Worm (Caenorhabditis elegans) whole organism, L4/young adult: ENCODE measurements around the gene ZK154.4.

Experiments
- W03F9.2 ChIP-seq: fragments of 150-350 bp; optimal IDR thresholded peaks from 2 replicates; lab custom pipeline; 2014; ENCODE audit warnings: missing biosample characterization, missing genetic modification characterization
- dao-5 ChIP-seq: sonication (generic microtip); optimal IDR thresholded peaks from 2 replicates; lab custom pipeline; 2016; ENCODE audit warnings: missing genotype, missing genetic modification characterization, moderate library complexity, missing compliant biosample characterization
- him-1 ChIP-seq: sonication (generic microtip); optimal IDR thresholded peaks from 2 replicates; lab custom pipeline; 2016; ENCODE audit warnings: missing genotype, missing genetic modification reagents, missing genetic modification characterization, missing compliant biosample characterization

Gene ZK154.4

ce11 chrX:7743939-7744338 lies 38.3 kb downstream of the ZK154.4 start, which contains the start of gene ref-2:
TSS of gene ref-2 (plus strand) at chrX:7744239.
- TF ChIP-seq dao-5 (tag; lab: Kevin White, UChicago) = no peak
- no peak for TF ChIP-seq W03F9.2 (tag; lab: Kevin White, UChicago)
- no peak for TF ChIP-seq him-1 (tag; lab: Kevin White, UChicago)

DNA sequence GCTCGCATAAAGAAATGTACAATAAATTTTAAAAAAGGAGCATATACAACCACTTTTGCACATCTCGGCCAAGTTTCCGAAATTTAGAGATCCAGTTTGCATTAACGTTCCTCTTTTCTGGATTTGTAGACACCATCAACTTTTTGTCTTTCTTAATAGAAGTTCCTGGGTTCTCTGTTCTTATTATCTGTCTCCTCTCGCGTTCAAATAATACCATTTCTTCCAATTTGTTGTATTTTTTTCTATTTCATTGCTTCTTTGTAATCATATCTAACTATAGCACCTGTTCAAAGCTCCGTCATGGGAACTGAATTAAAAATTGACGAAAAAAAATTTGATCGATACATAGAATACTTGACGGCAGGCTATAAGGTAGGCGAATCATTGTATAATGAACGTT lies 42.9 kb downstream of the ZK154.4 start, which contains the start of gene K09F5.1:
K09F5.1 (plus strand) TSS at position 301 of the 400 bp plus-strand sequence.
- TF ChIP-seq him-1 (tag; lab: Kevin White, UChicago) (no peak), dao-5 (tag; lab: Kevin White, UChicago) (no peak), W03F9.2 (tag; lab: Kevin White, UChicago) (no peak)

ce11 chrX:7736171-7736570 lies 46.0 kb downstream of the ZK154.4 start, which contains the start of gene set-12:
TSS of gene set-12 (minus strand) at chrX:7736271.
- no peak for TF ChIP-seq dao-5 (tag; lab: Kevin White, UChicago)
- TF ChIP-seq W03F9.2 (tag; lab: Kevin White, UChicago) = no peak
- TF ChIP-seq him-1 (tag; lab: Kevin White, UChicago) = no peak

- no peak for TF ChIP-seq dao-5 (tag; lab: Kevin White, UChicago)
- no peak for TF ChIP-seq him-1 (tag; lab: Kevin White, UChicago)
- TF ChIP-seq W03F9.2 (tag; lab: Kevin White, UChicago) = no peak
Measured at ce11 chrX:7733571-7733970, 48.6 kb downstream of the ZK154.4 start.

- no peak for TF ChIP-seq W03F9.2 (tag; lab: Kevin White, UChicago)
- TF ChIP-seq dao-5 (tag; lab: Kevin White, UChicago) = no peak
- no peak for TF ChIP-seq him-1 (tag; lab: Kevin White, UChicago)
Measured at ce11 chrX:7727601-7728000, 54.6 kb downstream of the ZK154.4 start, which contains the start of gene vit-1. TSS of gene vit-1 (plus strand) at chrX:7727889.
